Worm (Caenorhabditis elegans): ENCODE results near the gene oga-1.

ce11 chrX:9372221-9372620 is 25.0 kb upstream of the oga-1 start:
- TF ChIP-seq snpc-4 (tag; optimal IDR thresholded peaks at IDR 0.05): no peak
- TF ChIP-seq ceh-83 (GFP tag; optimal IDR thresholded peaks at IDR 0.05): no peak
- TF ChIP-seq M03D4.4 (tag; optimal IDR thresholded peaks at IDR 0.05): no peak
- no peak for TF ChIP-seq lin-13 (tag; optimal IDR thresholded peaks at IDR 0.05)
- no peak for TF ChIP-seq lsy-2 (tag; optimal IDR thresholded peaks at IDR 0.05)
- no peak for TF ChIP-seq hlh-1 (tag; optimal IDR thresholded peaks at IDR 0.05)
- no peak for TF ChIP-seq sptf-1 (tag; optimal IDR thresholded peaks at IDR 0.05)
- no peak for TF ChIP-seq elt-3 (tag; optimal IDR thresholded peaks at IDR 0.05)
- TF ChIP-seq tbx-8 (GFP tag; optimal IDR thresholded peaks at IDR 0.05): no peak
- no peak for TF ChIP-seq nhr-76 (tag; optimal IDR thresholded peaks at IDR 0.05)

Measured in whole organism, mixed stage, embryonic.